Worm (Caenorhabditis elegans): ENCODE results near the gene clec-217.

The clec-217 gene

DNA sequence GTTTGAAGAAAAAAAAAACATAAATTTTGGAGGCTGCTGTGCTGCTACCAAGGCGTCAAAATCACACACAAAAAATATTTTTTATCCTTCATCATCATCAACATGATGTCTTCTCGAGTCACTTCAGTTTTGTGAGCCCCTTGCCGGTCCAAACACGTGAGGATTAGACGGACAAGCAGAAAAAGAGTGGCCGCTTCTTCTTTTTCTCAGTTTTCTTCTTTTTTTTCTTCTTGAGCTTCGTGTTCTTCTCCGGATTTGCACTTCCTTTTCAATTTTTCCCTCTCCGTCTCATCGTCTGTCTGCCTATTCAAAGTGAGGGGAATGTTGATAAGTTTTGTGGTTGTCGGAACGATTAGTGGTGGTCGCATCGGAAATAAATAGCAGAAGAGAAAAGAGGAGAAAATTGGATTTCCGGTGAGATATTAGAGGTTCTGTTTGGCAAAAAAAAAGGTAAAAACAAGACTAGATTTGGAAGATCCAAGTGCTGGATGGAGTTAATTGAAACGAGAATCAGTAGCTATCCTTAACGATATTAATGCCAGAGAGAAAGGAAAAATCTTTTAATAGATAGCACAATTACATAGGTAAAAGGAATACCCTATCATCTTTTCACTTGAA is 21.8 kb upstream of the clec-217 start (continued):
- peak; percentile 65 for TF ChIP-seq fkh-10 (GFP tag; optimal IDR thresholded peaks at IDR 0.05)
- TF ChIP-seq unc-86 (tag; optimal IDR thresholded peaks at IDR 0.05): no peak
- TF ChIP-seq mep-1 (tag; optimal IDR thresholded peaks at IDR 0.05): peak; percentile 32
- TF ChIP-seq unc-30 (tag; optimal IDR thresholded peaks at IDR 0.05): no peak
- TF ChIP-seq efl-1 (optimal IDR thresholded peaks at IDR 0.05): no peak
- TF ChIP-seq efl-1 (GFP tag; optimal IDR thresholded peaks at IDR 0.05 in 1 of 2): peak in 1 of 2 experiments; percentile 48
- no peak for TF ChIP-seq pqm-1 (tag; optimal IDR thresholded peaks at IDR 0.05)
- no peak for TF ChIP-seq ztf-4 (tag; optimal IDR thresholded peaks at IDR 0.05)
- TF ChIP-seq grh-1 (GFP tag; IDR thresholded peaks at IDR 0.05): no peak
- TF ChIP-seq fkh-4 (tag; optimal IDR thresholded peaks at IDR 0.05; ENCODE audit: borderline replicate concordance): no peak
- no peak for TF ChIP-seq ceh-8 (GFP tag; optimal IDR thresholded peaks at IDR 0.05)
- no peak for TF ChIP-seq sox-4 (tag; optimal IDR thresholded peaks at IDR 0.05)
- TF ChIP-seq zag-1 (tag; optimal IDR thresholded peaks at IDR 0.05): no peak
- no peak for TF ChIP-seq elt-3 (tag; optimal IDR thresholded peaks at IDR 0.05)
- TF ChIP-seq lir-3 (tag; optimal IDR thresholded peaks at IDR 0.05; ENCODE audit: poor library complexity): no peak
- TF ChIP-seq nhr-47 (tag; optimal IDR thresholded peaks at IDR 0.05): peak; percentile 4
- no peak for TF ChIP-seq mab-9 (GFP tag; IDR thresholded peaks at IDR 0.05)
- TF ChIP-seq nhr-11 (tag; optimal IDR thresholded peaks at IDR 0.05): no peak
- TF ChIP-seq elt-2 (tag; optimal IDR thresholded peaks at IDR 0.05): no peak
- no peak for TF ChIP-seq tbx-2 (tag; optimal IDR thresholded peaks at IDR 0.05)
- TF ChIP-seq irx-1 (tag; optimal IDR thresholded peaks at IDR 0.05): no peak
- TF ChIP-seq nhr-84 (tag; optimal IDR thresholded peaks at IDR 0.05): no peak
- TF ChIP-seq jun-1 (tag; optimal IDR thresholded peaks at IDR 0.05): no peak
- no peak for TF ChIP-seq efl-3 (GFP tag; optimal IDR thresholded peaks at IDR 0.05)
- TF ChIP-seq alr-1 (tag; optimal IDR thresholded peaks at IDR 0.05; ENCODE audit: borderline replicate concordance): no peak
- TF ChIP-seq sptf-1 (tag; optimal IDR thresholded peaks at IDR 0.05): no peak
- TF ChIP-seq nhr-12 (tag; optimal IDR thresholded peaks at IDR 0.05): no peak
- TF ChIP-seq ceh-88 (GFP tag; IDR thresholded peaks at IDR 0.05): no peak
- TF ChIP-seq tlp-1 (tag; optimal IDR thresholded peaks at IDR 0.05): no peak
- no peak for TF ChIP-seq nhr-77 (tag; optimal IDR thresholded peaks at IDR 0.05)
- peak; percentile 89 for TF ChIP-seq lin-14 (GFP tag; optimal IDR thresholded peaks at IDR 0.05)
- TF ChIP-seq unc-62 (GFP tag; optimal IDR thresholded peaks at IDR 0.05): no peak
- TF ChIP-seq dpl-1 (GFP tag; optimal IDR thresholded peaks at IDR 0.05): peak in 1 of 3 experiments; percentile 1
- TF ChIP-seq lin-39 (tag; optimal IDR thresholded peaks at IDR 0.05): no peak
- TF ChIP-seq nhr-76 (tag; optimal IDR thresholded peaks at IDR 0.05): no peak
- TF ChIP-seq nhr-237 (tag; optimal IDR thresholded peaks at IDR 0.05): no peak
- peak; percentile 10 for TF ChIP-seq fkh-8 (tag; optimal IDR thresholded peaks at IDR 0.05)
- TF ChIP-seq aly-2 (tag; optimal IDR thresholded peaks at IDR 0.05): no peak
- TF ChIP-seq snu-23 (GFP tag; optimal IDR thresholded peaks at IDR 0.05): no peak
- TF ChIP-seq nhr-85 (tag): no peak
- no peak for TF ChIP-seq lin-35 (GFP tag; optimal IDR thresholded peaks at IDR 0.05)
- TF ChIP-seq lsy-2 (tag; optimal IDR thresholded peaks at IDR 0.05): peak; percentile 18 to 42
- no peak for TF ChIP-seq ceh-63 (GFP tag; optimal IDR thresholded peaks at IDR 0.05)
- no peak for TF ChIP-seq C04F5.9 (tag; optimal IDR thresholded peaks at IDR 0.05)
- no peak for TF ChIP-seq ces-1 (GFP tag; optimal IDR thresholded peaks at IDR 0.05)
- TF ChIP-seq ceh-82 (tag; optimal IDR thresholded peaks at IDR 0.05): peak in 1 of 3 experiments; percentile 7
- TF ChIP-seq ztf-11 (tag; optimal IDR thresholded peaks at IDR 0.05): no peak
- TF ChIP-seq ceh-90 (tag; optimal IDR thresholded peaks at IDR 0.05): no peak
- peak; percentile 46 for TF ChIP-seq blmp-1 (tag; optimal IDR thresholded peaks at IDR 0.05)
- TF ChIP-seq zip-4 (GFP tag; optimal IDR thresholded peaks at IDR 0.05): no peak
- no peak for TF ChIP-seq isw-1 (GFP tag; IDR thresholded peaks at IDR 0.05)

Data from whole organism, L1 larva.